Worm (Caenorhabditis elegans): Measurements from ENCODE around the gene cyp-13A1.
A peak's percentile ranks its signal among the peaks of the same experiment; 100 is the strongest.
"Not testable (repeated sequence)": the region's sequence is repeated elsewhere in the genome, so short reads cannot be mapped to it uniquely, and the experiment has no call there.

cyp-13A1 gene

ce11 chrII:9738820-9739219 lies 43.0 kb downstream of the cyp-13A1 start (continued):
- TF ChIP-seq madf-5 (GFP tag; IDR thresholded peaks at IDR 0.05) (no peak), dve-1 (tag; optimal IDR thresholded peaks at IDR 0.05; ENCODE audit: insufficient read depth) (peak; percentile 88), duxl-1 (tag; optimal IDR thresholded peaks at IDR 0.05; ENCODE audit: poor library complexity) (no peak), attf-4 (tag; optimal IDR thresholded peaks at IDR 0.05) (no peak), vab-7 (GFP tag; IDR thresholded peaks at IDR 0.05) (no peak), tra-1 (GFP tag; IDR thresholded peaks at IDR 0.05) (peak; percentile 90), set-16 (GFP tag; IDR thresholded peaks at IDR 0.05) (peak; percentile 37; the same call in 1 of the 2 replicates), F44E2.7 (GFP tag; IDR thresholded peaks at IDR 0.05) (no peak), spr-3 (GFP tag; optimal IDR thresholded peaks at IDR 0.05) (peak; percentile 38), F10B5.3 (tag; optimal IDR thresholded peaks at IDR 0.05) (no peak), nhr-6 (tag; optimal IDR thresholded peaks at IDR 0.05) (peak; percentile 25), cey-2 (tag; optimal IDR thresholded peaks at IDR 0.05; ENCODE audit: borderline replicate concordance, insufficient read depth) (no peak)

ce11 chrII:9735785-9736184 lies 46.0 kb downstream of the cyp-13A1 start:
- TF ChIP-seq skn-1 (tag; optimal IDR thresholded peaks at IDR 0.05) (no peak), zip-11 (GFP tag; IDR thresholded peaks at IDR 0.05) (no peak), lsy-2 (tag; optimal IDR thresholded peaks at IDR 0.05) (peak in 1 of 2 experiments; percentile 4), aha-1 (tag) (peak; percentile 95)

DNA sequence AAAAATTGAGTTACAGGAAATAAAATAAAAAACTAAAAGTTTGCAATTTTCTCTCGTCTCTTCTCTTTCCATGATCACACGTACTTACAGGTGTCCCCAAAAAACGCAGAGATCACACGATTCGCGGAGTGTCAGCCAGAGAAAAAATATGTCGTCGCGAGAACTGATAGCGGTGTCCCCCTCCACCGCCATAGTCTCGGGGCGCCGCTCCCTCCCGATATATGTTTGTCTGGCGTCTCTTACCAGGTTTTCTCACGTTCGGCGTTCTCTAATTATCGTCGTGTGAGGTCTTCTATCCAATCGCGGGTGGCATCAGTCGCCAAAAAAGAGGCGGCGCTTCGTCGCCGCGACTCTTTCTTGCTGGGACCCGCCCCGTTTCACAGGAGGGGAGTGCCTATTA lies 50.0 kb downstream of the cyp-13A1 start, which contains the start of gene mab-3:
Gene mab-3 (plus strand): TSS at position 328 of the 400 bp plus-strand sequence.
- 0 out of 2 replicates have a peak, but pooled peaks have one; percentile 15 for TF ChIP-seq egl-43 (GFP tag; IDR thresholded peaks at IDR 0.05)
- TF ChIP-seq tra-1 (GFP tag; IDR thresholded peaks at IDR 0.05) = peak; percentile 98
- 0 out of 2 replicates have a peak, but pooled peaks have one; percentile 13 for TF ChIP-seq ceh-20 (GFP tag; IDR thresholded peaks at IDR 0.05)
- 0 out of 2 replicates have a peak, but pooled peaks have one; percentile 41 for TF ChIP-seq hmg-1.1 (GFP tag; IDR thresholded peaks at IDR 0.05)
- peak; percentile 70 for TF ChIP-seq php-3 (GFP tag; IDR thresholded peaks at IDR 0.05)
- TF ChIP-seq hlh-11 (tag; optimal IDR thresholded peaks at IDR 0.05) = peak; percentile 51
- peak; percentile 67 for TF ChIP-seq set-16 (GFP tag; IDR thresholded peaks at IDR 0.05)
- TF ChIP-seq pha-4 (GFP tag; IDR thresholded peaks at IDR 0.05) = peak; percentile 17; the same call in 1 of the 2 replicates
- TF ChIP-seq pha-4 (tag; optimal IDR thresholded peaks at IDR 0.05) = not testable (repeated sequence)
- TF ChIP-seq lin-1 (GFP tag; IDR thresholded peaks at IDR 0.05) = 0 out of 2 replicates have a peak, but pooled peaks have one; percentile 46
- 0 out of 2 replicates have a peak, but pooled peaks have one; percentile 18 for TF ChIP-seq arid-1 (GFP tag; conservative IDR thresholded peaks at IDR 0.05)
- peak; percentile 59 for TF ChIP-seq dmd-6 (GFP tag; IDR thresholded peaks at IDR 0.05)

- no peak for TF ChIP-seq lin-38 (GFP tag; IDR thresholded peaks at IDR 0.05)
- TF ChIP-seq T26A8.4 (GFP tag; IDR thresholded peaks at IDR 0.05) = no peak
- TF ChIP-seq daf-19 (GFP tag; conservative IDR thresholded peaks at IDR 0.05) = no peak
- no peak for TF ChIP-seq Y5F2A.4 (GFP tag; optimal IDR thresholded peaks at IDR 0.05)
- TF ChIP-seq mxl-2 (GFP tag; conservative IDR thresholded peaks at IDR 0.05) = no peak
- TF ChIP-seq mxl-3 (GFP tag; optimal IDR thresholded peaks at IDR 0.05) = no peak
- TF ChIP-seq nhr-42 (GFP tag; IDR thresholded peaks at IDR 0.05) = no peak
- no peak for TF ChIP-seq egl-43 (GFP tag; IDR thresholded peaks at IDR 0.05)
- peak in 1 of 2 experiments; percentile 19 for TF ChIP-seq unc-62 (GFP tag; optimal IDR thresholded peaks at IDR 0.05 in 1 of 2)
- no peak for TF ChIP-seq unc-62 (tag; optimal IDR thresholded peaks at IDR 0.05)
- no peak for TF ChIP-seq set-16 (GFP tag; IDR thresholded peaks at IDR 0.05)
- TF ChIP-seq nhr-76 (tag; optimal IDR thresholded peaks at IDR 0.05) = no peak
- TF ChIP-seq ama-1 (optimal IDR thresholded peaks at IDR 0.05) = no peak
- TF ChIP-seq rbr-2 (tag; optimal IDR thresholded peaks at IDR 0.05) = peak; percentile 28
- TF ChIP-seq attf-4 (tag; optimal IDR thresholded peaks at IDR 0.05) = no peak
- TF ChIP-seq ceh-82 (tag; optimal IDR thresholded peaks at IDR 0.05) = no peak
- no peak for TF ChIP-seq madf-9 (GFP tag; conservative IDR thresholded peaks at IDR 0.05)
- peak; percentile 3 for TF ChIP-seq hlh-11 (tag; optimal IDR thresholded peaks at IDR 0.05)
- no peak for TF ChIP-seq cey-2 (tag; optimal IDR thresholded peaks at IDR 0.05; ENCODE audit: borderline replicate concordance, insufficient read depth)
- no peak for TF ChIP-seq hif-1 (tag; optimal IDR thresholded peaks at IDR 0.05)
- no peak for TF ChIP-seq daf-8 (GFP tag; IDR thresholded peaks at IDR 0.05)
- no peak for TF ChIP-seq ctbp-1 (GFP tag; IDR thresholded peaks at IDR 0.05)
- TF ChIP-seq php-3 (GFP tag; IDR thresholded peaks at IDR 0.05) = no peak
- TF ChIP-seq vab-7 (GFP tag; IDR thresholded peaks at IDR 0.05) = no peak
- TF ChIP-seq fos-1 (tag; optimal IDR thresholded peaks at IDR 0.05) = no peak
- TF ChIP-seq hmg-1.1 (GFP tag; IDR thresholded peaks at IDR 0.05) = peak; percentile 27; the same call in 1 of the 2 replicates
Measured at ce11 chrII:9729866-9730265, 51.9 kb downstream of the cyp-13A1 start.
